Fruit fly (Drosophila melanogaster) whole organism, embryonic: ENCODE results near the gene CG43896.

Experiments used
- Adf1 ChIP-seq: fragments of 200-800 bp; sonication (Bioruptor generic); IDR thresholded peaks from 2 replicates; pipeline ENCODE4 v1.3.6; 2022; ENCODE audit warnings: missing biosample characterization, missing genetic modification characterization
- CG10267 ChIP-seq: fragments of 200-800 bp; sonication (Bioruptor generic); optimal IDR thresholded peaks from 2 replicates; lab custom pipeline; 2018; ENCODE audit warnings: missing biosample characterization, mild to moderate bottlenecking, missing genetic modification characterization, moderate library complexity
- CG10462 ChIP-seq: fragments of 200-800 bp; sonication (Bioruptor generic); optimal IDR thresholded peaks from 2 replicates; lab custom pipeline; 2016; ENCODE audit warnings: missing biosample characterization, missing genetic modification characterization
- CG11085 ChIP-seq: fragments of 200-800 bp; sonication (Bioruptor generic); IDR thresholded peaks from 2 replicates; pipeline ENCODE4 v1.3.6; 2022; ENCODE audit warnings: missing biosample characterization, missing genetic modification characterization
- CG11247 ChIP-seq: fragments of 200-800 bp; sonication (Bioruptor generic); IDR thresholded peaks from 2 replicates; pipeline ENCODE4 v1.3.6; 2022; ENCODE audit warnings: missing biosample characterization, missing genetic modification characterization
- CG11560 ChIP-seq: fragments of 200-800 bp; sonication (Bioruptor generic); IDR thresholded peaks from 3 replicates; pipeline ENCODE4 v1.3.6; 2022; ENCODE audit warnings: missing biosample characterization, missing genetic modification characterization
- CG12299 ChIP-seq: fragments of 200-800 bp; sonication (Bioruptor generic); optimal IDR thresholded peaks from 2 replicates; lab custom pipeline; 2018; ENCODE audit warnings: missing biosample characterization, mild to moderate bottlenecking, missing genetic modification characterization
- CG1233 ChIP-seq: fragments of 200-800 bp; sonication (Bioruptor generic); optimal IDR thresholded peaks from 4 replicates; lab custom pipeline; 2018; ENCODE audit warnings: missing biosample characterization, mild to moderate bottlenecking, missing genetic modification characterization
- CG12391 ChIP-seq: fragments of 200-800 bp; sonication (Bioruptor generic); optimal IDR thresholded peaks from 3 replicates; lab custom pipeline; 2018; ENCODE audit warnings: missing biosample characterization, mild to moderate bottlenecking, missing genetic modification characterization, moderate library complexity
- CG15269 ChIP-seq: fragments of 200-800 bp; sonication (Bioruptor generic); optimal IDR thresholded peaks from 2 replicates; lab custom pipeline; 2018; ENCODE audit warnings: missing biosample characterization, mild to moderate bottlenecking, missing genetic modification characterization, moderate library complexity
- CG15479 ChIP-seq: fragments of 200-800 bp; sonication (Bioruptor generic); optimal IDR thresholded peaks from 3 replicates; lab custom pipeline; 2019; ENCODE audit warnings: missing biosample characterization, mild to moderate bottlenecking, missing genetic modification characterization, moderate library complexity
- CG15696 ChIP-seq: fragments of 200-800 bp; sonication (Bioruptor generic); optimal IDR thresholded peaks from 2 replicates; lab custom pipeline; 2019; ENCODE audit warnings: missing biosample characterization, mild to moderate bottlenecking, missing genetic modification characterization, moderate library complexity
- CG17186 ChIP-seq: fragments of 200-800 bp; sonication (Bioruptor generic); optimal IDR thresholded peaks from 3 replicates; lab custom pipeline; 2017; ENCODE audit warnings: missing biosample characterization, missing genetic modification reagents, missing genetic modification characterization
- CG17802 ChIP-seq: fragments of 200-800 bp; sonication (Bioruptor generic); optimal IDR thresholded peaks from 2 replicates; lab custom pipeline; 2018; ENCODE audit warnings: missing biosample characterization, mild to moderate bottlenecking, missing genetic modification characterization, moderate library complexity
- CG18764 ChIP-seq: fragments of 200-800 bp; sonication (Bioruptor generic); optimal IDR thresholded peaks from 3 replicates; lab custom pipeline; 2016; ENCODE audit warnings: missing biosample characterization, missing genetic modification characterization
- CG4404 ChIP-seq: fragments of 200-800 bp; sonication (Bioruptor generic); IDR thresholded peaks from 2 replicates; pipeline ENCODE4 v1.3.6; 2022; ENCODE audit warnings: missing biosample characterization, missing genetic modification characterization
- CG5953 ChIP-seq: fragments of 200-800 bp; sonication (Bioruptor generic); IDR thresholded peaks from 2 replicates; pipeline ENCODE4 v1.3.6; 2022; ENCODE audit warnings: missing biosample characterization, missing genetic modification characterization
- CG8924 ChIP-seq: fragments of 200-800 bp; optimal IDR thresholded peaks from 3 replicates; lab custom pipeline; 2019; ENCODE audit warnings: missing biosample characterization, mild to moderate bottlenecking, missing genetic modification characterization, moderate library complexity
- CG9727 ChIP-seq: fragments of 200-800 bp; sonication (Bioruptor generic); optimal IDR thresholded peaks from 3 replicates; lab custom pipeline; 2017; ENCODE audit warnings: missing biosample characterization, mild to moderate bottlenecking, missing genetic modification characterization
- CG9932 ChIP-seq: fragments of 200-800 bp; sonication (Bioruptor generic); IDR thresholded peaks from 2 replicates; pipeline ENCODE4 v1.3.6; 2022; ENCODE audit warnings: missing biosample characterization, missing genetic modification characterization
- D19B ChIP-seq: fragments of 200-800 bp; sonication (Bioruptor generic); optimal IDR thresholded peaks from 2 replicates; lab custom pipeline; 2017; ENCODE audit warnings: missing biosample characterization, mild to moderate bottlenecking, missing genetic modification characterization
- Dip2 ChIP-seq: fragments of 200-800 bp; sonication (Bioruptor generic); IDR thresholded peaks from 2 replicates; pipeline ENCODE4 v1.3.6; 2022; ENCODE audit warnings: missing biosample characterization, missing genetic modification characterization
- Dll ChIP-seq: fragments of 200-800 bp; sonication (Bioruptor generic); IDR thresholded peaks from 4 replicates; pipeline ENCODE4 v1.3.6; 2022; ENCODE audit warnings: missing biosample characterization, missing genetic modification characterization; ENCODE audit not compliant: partially characterized antibody
- ERR ChIP-seq: fragments of 200-800 bp; sonication (Bioruptor generic); optimal IDR thresholded peaks from 2 replicates; lab custom pipeline; 2016; ENCODE audit warnings: missing biosample characterization, missing genetic modification characterization
- Gug ChIP-seq: fragments of 200-800 bp; sonication (Bioruptor generic); IDR thresholded peaks from 4 replicates; pipeline ENCODE4 v1.3.6; 2022; ENCODE audit warnings: missing biosample characterization, missing genetic modification characterization
- HLH3B ChIP-seq: fragments of 200-800 bp; sonication (Bioruptor generic); IDR thresholded peaks from 2 replicates; pipeline ENCODE4 v1.3.6; 2022; ENCODE audit warnings: missing biosample characterization, missing genetic modification characterization
- HLH4C ChIP-seq: fragments of 200-800 bp; sonication (Bioruptor generic); IDR thresholded peaks from 3 replicates; pipeline ENCODE4 v1.3.6; 2022; ENCODE audit warnings: missing biosample characterization, missing genetic modification characterization; ENCODE audit not compliant: partially characterized antibody
- Hand ChIP-seq: fragments of 200-800 bp; sonication (Bioruptor generic); optimal IDR thresholded peaks from 2 replicates; lab custom pipeline; 2017; ENCODE audit warnings: mild to moderate bottlenecking, missing biosample characterization, missing genetic modification reagents, missing genetic modification characterization
- Hr51 ChIP-seq, 2 experiments: fragments of 200-800 bp; sonication (Bioruptor generic); optimal IDR thresholded peaks; 2 replicates in 1 of 2; 3 replicates in 1 of 2; lab custom pipeline; 2016 to 2018; ENCODE audit warnings: missing biosample characterization in 2 of 2, missing genetic modification characterization in 2 of 2, mild to moderate bottlenecking in 1 of 2, moderate library complexity in 1 of 2
- MBD-R2 ChIP-seq: fragments of 200-800 bp; sonication (Bioruptor generic); IDR thresholded peaks from 2 replicates; pipeline ENCODE4 v1.3.6; 2022; ENCODE audit warnings: missing biosample characterization, missing genetic modification characterization
- Max ChIP-seq: fragments of 200-800 bp; sonication (Bioruptor generic); optimal IDR thresholded peaks from 2 replicates; lab custom pipeline; 2016; ENCODE audit warnings: missing biosample characterization, mild to moderate bottlenecking, missing genetic modification characterization
- NFAT ChIP-seq: fragments of 200-800 bp; sonication (Bioruptor generic); IDR thresholded peaks from 2 replicates; pipeline ENCODE4 v1.3.6; 2022; ENCODE audit warnings: missing biosample characterization, missing genetic modification characterization
- Rfx ChIP-seq: fragments of 200-800 bp; sonication (Bioruptor generic); IDR thresholded peaks from 2 replicates; pipeline ENCODE4 v1.3.6; 2022; ENCODE audit warnings: missing biosample characterization, missing genetic modification characterization
- Taf1 ChIP-seq: fragments of 200-800 bp; sonication (Bioruptor generic); IDR thresholded peaks from 2 replicates; pipeline ENCODE4 v1.3.6; 2022; ENCODE audit warnings: missing biosample characterization, missing genetic modification characterization
- Trl ChIP-seq, 3 experiments: fragments of >200 bp in 2 of 3; fragments of 200-800 bp in 1 of 3; sonication (Bioruptor generic) in 1 of 3; optimal IDR thresholded peaks; 2 replicates in 1 of 3; 3 replicates in 2 of 3; lab custom pipeline; 2016 to 2017; ENCODE audit warnings: missing biosample characterization in 1 of 3, missing genetic modification characterization in 1 of 3
- bab2 ChIP-seq: fragments of 200-800 bp; sonication (Bioruptor generic); optimal IDR thresholded peaks from 2 replicates; lab custom pipeline; 2016; ENCODE audit warnings: missing biosample characterization, missing genetic modification characterization
- bsh ChIP-seq, 2 experiments: fragments of 200-800 bp; sonication (Bioruptor generic); optimal IDR thresholded peaks; 2 replicates each; lab custom pipeline; 2017 to 2018; ENCODE audit warnings: mild to moderate bottlenecking in 2 of 2, missing biosample characterization in 2 of 2, missing genetic modification characterization in 2 of 2, moderate library complexity in 1 of 2
- chif ChIP-seq, 2 experiments: fragments of 200-800 bp; sonication (Bioruptor generic); optimal IDR thresholded peaks; 3 replicates each; lab custom pipeline; 2016; ENCODE audit warnings: missing biosample characterization in 2 of 2, missing genetic modification characterization in 2 of 2
- corto ChIP-seq: fragments of 200-800 bp; sonication (Bioruptor generic); optimal IDR thresholded peaks from 2 replicates; lab custom pipeline; 2016; ENCODE audit warnings: missing biosample characterization, mild to moderate bottlenecking, missing genetic modification characterization, moderate library complexity
- dan ChIP-seq: fragments of 200-800 bp; sonication (Bioruptor generic); IDR thresholded peaks from 2 replicates; pipeline ENCODE4 v1.3.6; 2022; ENCODE audit warnings: missing biosample characterization, missing genetic modification characterization
- danr ChIP-seq: fragments of 200-800 bp; sonication (Bioruptor generic); IDR thresholded peaks from 2 replicates; pipeline ENCODE4 v1.3.6; 2022; ENCODE audit warnings: missing biosample characterization, missing genetic modification characterization
- gfzf ChIP-seq: fragments of 200-800 bp; sonication (Bioruptor generic); optimal IDR thresholded peaks from 2 replicates; lab custom pipeline; 2016; ENCODE audit warnings: missing biosample characterization, mild to moderate bottlenecking, missing genetic modification characterization, moderate library complexity
- kah ChIP-seq: fragments of 200-800 bp; sonication (Bioruptor generic); optimal IDR thresholded peaks from 2 replicates; lab custom pipeline; 2018; ENCODE audit warnings: missing biosample characterization, mild to moderate bottlenecking, missing genetic modification characterization
- lmd ChIP-seq: fragments of 200-800 bp; sonication (Bioruptor generic); IDR thresholded peaks from 2 replicates; pipeline ENCODE4 v1.3.6; 2022; ENCODE audit warnings: missing biosample characterization, missing genetic modification characterization
- mam ChIP-seq: fragments of 200-800 bp; sonication (Bioruptor generic); optimal IDR thresholded peaks from 3 replicates; lab custom pipeline; 2016; ENCODE audit warnings: missing biosample characterization, missing genetic modification characterization
- pan ChIP-seq, 4 experiments: fragments of >200 bp in 3 of 4; fragments of 200-800 bp in 1 of 4; sonication (Bioruptor generic) in 1 of 4; optimal IDR thresholded peaks in 3 of 4; IDR thresholded peaks in 1 of 4; 2 replicates each; pipeline versions ENCODE4 v1.3.6 to Lab custom; 2017 to 2022; ENCODE audit warnings: missing biosample characterization in 2 of 4, missing genetic modification characterization in 2 of 4, mixed read lengths in 1 of 4
- shn ChIP-seq: fragments of 200-800 bp; sonication (Bioruptor generic); optimal IDR thresholded peaks from 3 replicates; lab custom pipeline; 2016; ENCODE audit warnings: missing biosample characterization, missing genetic modification characterization
- sna ChIP-seq: fragments of 200-800 bp; sonication (Bioruptor generic); IDR thresholded peaks from 2 replicates; pipeline ENCODE4 v1.3.6; 2022; ENCODE audit warnings: missing biosample characterization, missing genetic modification characterization; ENCODE audit not compliant: partially characterized antibody
- ssp ChIP-seq: fragments of 200-800 bp; sonication (Bioruptor generic); IDR thresholded peaks from 2 replicates; pipeline ENCODE4 v1.3.6; 2022; ENCODE audit warnings: missing biosample characterization, missing genetic modification characterization
- wdn ChIP-seq: fragments of 200-800 bp; sonication (Bioruptor generic); IDR thresholded peaks from 2 replicates; pipeline ENCODE4 v1.3.6; 2022; ENCODE audit warnings: missing biosample characterization, missing genetic modification characterization

The CG43896 gene

DNA sequence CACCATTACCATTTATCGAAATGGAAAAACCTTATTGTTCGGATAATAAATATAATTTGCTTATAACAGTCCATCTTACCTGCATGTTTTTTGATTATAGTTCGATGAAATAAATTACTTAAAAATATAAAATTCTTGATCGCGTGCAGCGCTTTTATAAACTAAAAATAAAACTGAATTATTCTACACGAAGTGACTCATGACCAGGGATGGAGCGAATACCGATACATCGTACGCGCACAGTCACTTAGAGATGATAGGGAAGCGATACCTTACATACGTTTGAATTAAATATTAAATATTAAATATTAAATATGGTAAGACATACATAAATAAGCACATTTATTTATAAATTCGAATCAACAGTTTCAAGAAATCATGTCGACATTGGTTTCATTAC, 17.0 kb downstream of the CG43896 start, which contains the start of gene viaf (continued):
- TF ChIP-seq CG11247 (GFP tag; lab: Robert Waterston, UW), result peak; percentile 25; the same call in 1 of the 2 replicates
- peak; percentile 81 for TF ChIP-seq MBD-R2 (GFP tag; lab: Robert Waterston, UW)
- TF ChIP-seq corto (GFP tag; lab: Kevin White, UChicago), result no peak
- peak; percentile 77 for TF ChIP-seq Rfx (GFP tag; lab: Robert Waterston, UW)
- TF ChIP-seq CG18764 (GFP tag; lab: Kevin White, UChicago), result peak; percentile 67
- peak; percentile 45 for TF ChIP-seq CG15696 (tag; lab: Kevin White, UChicago)
- peak; percentile 86 for TF ChIP-seq HLH4C (GFP tag; lab: Robert Waterston, UW)
- TF ChIP-seq NFAT, result peak; percentile 64
- no peak for TF ChIP-seq chif (GFP tag; optimal IDR thresholded peaks at IDR 0.05; lab: Kevin White, UChicago)
- peak; percentile 31 for TF ChIP-seq mam (GFP tag; lab: Kevin White, UChicago)
- TF ChIP-seq CG9932 (GFP tag; lab: Robert Waterston, UW), result peak; percentile 80
- TF ChIP-seq CG9727 (GFP tag; lab: Kevin White, UChicago), result peak; percentile 43
- peak; percentile 52 for TF ChIP-seq Max
- no peak for TF ChIP-seq Dip2
- TF ChIP-seq CG12299, result peak; percentile 26
- TF ChIP-seq CG12391 (tag; lab: Kevin White, UChicago), result peak; percentile 79
- no peak for TF ChIP-seq Trl (optimal IDR thresholded peaks at IDR 0.05; lab: Kevin White, UChicago)
- TF ChIP-seq Trl (GFP tag; optimal IDR thresholded peaks at IDR 0.05; lab: Kevin White, UChicago), result no peak
- no peak for TF ChIP-seq CG11085
- TF ChIP-seq ERR, result no peak
- no peak for TF ChIP-seq CG11560 (tag; lab: Robert Waterston, UW)
- TF ChIP-seq dan (GFP tag; lab: Robert Waterston, UW), result no peak
- peak; percentile 72; the same call in 3 of the 4 replicates for TF ChIP-seq Gug (GFP tag; lab: Robert Waterston, UW)
- TF ChIP-seq danr (GFP tag; lab: Robert Waterston, UW), result no peak
- TF ChIP-seq CG4404, result no peak
- TF ChIP-seq shn, result no peak
- peak; percentile 94 for TF ChIP-seq sna (GFP tag; lab: Robert Waterston, UW)
- no peak for TF ChIP-seq CG15479 (GFP tag; lab: Kevin White, UChicago)
- TF ChIP-seq bsh (GFP tag; optimal IDR thresholded peaks at IDR 0.05; lab: Kevin White, UChicago), result no peak
- no peak for TF ChIP-seq CG15269 (tag; lab: Kevin White, UChicago)
- TF ChIP-seq wdn (GFP tag; lab: Robert Waterston, UW), result no peak
- no peak for TF ChIP-seq Hand
- no peak for TF ChIP-seq D19B
- no peak for TF ChIP-seq CG1233 (GFP tag; lab: Kevin White, UChicago)
- peak; percentile 42; the same call in 1 of the 2 replicates for TF ChIP-seq HLH3B (GFP tag; lab: Robert Waterston, UW)
- peak; percentile 18 for TF ChIP-seq bab2 (GFP tag; lab: Kevin White, UChicago)
- TF ChIP-seq ssp (GFP tag; lab: Robert Waterston, UW), result no peak
- peak; percentile 70 for TF ChIP-seq CG10267 (tag; lab: Kevin White, UChicago)
- TF ChIP-seq pan (optimal IDR thresholded peaks at IDR 0.05; lab: Kevin White, UChicago), result no peak
- TF ChIP-seq pan (GFP tag; optimal IDR thresholded peaks at IDR 0.05 in 1 of 2, IDR thresholded peaks at IDR 0.05 in 1 of 2), result peak in 1 of 2 experiments; percentile 42
- TF ChIP-seq lmd, result peak; percentile 45; the same call in 1 of the 2 replicates
- peak; percentile 18; the same call in 1 of the 2 replicates for TF ChIP-seq Adf1
- TF ChIP-seq Dll, result peak; percentile 91
- TF ChIP-seq Taf1, result no peak; the same call in 1 of the 2 replicates
- TF ChIP-seq CG17186 (GFP tag; lab: Kevin White, UChicago), result peak; percentile 82
- peak; percentile 23 for TF ChIP-seq CG10462 (GFP tag; lab: Kevin White, UChicago)
- no peak for TF ChIP-seq CG5953
- TF ChIP-seq CG17802 (tag; lab: Kevin White, UChicago), result no peak
- no peak for TF ChIP-seq Hr51 (GFP tag; optimal IDR thresholded peaks at IDR 0.05; lab: Kevin White, UChicago)
- peak; percentile 8 for TF ChIP-seq gfzf (GFP tag; lab: Kevin White, UChicago)
- TF ChIP-seq CG8924 (tag; lab: Kevin White, UChicago), result peak; percentile 75
- TF ChIP-seq kah (GFP tag; lab: Kevin White, UChicago), result no peak
